Worm (Caenorhabditis elegans): ENCODE measurements around the gene T28D9.11.

ce11 chrII:6519703-6520102 is 27.9 kb upstream of the T28D9.11 start:
- TF ChIP-seq hlh-6 (tag; optimal IDR thresholded peaks at IDR 0.05) (no peak), hlh-8 (tag; optimal IDR thresholded peaks at IDR 0.05) (no peak), unc-86 (tag; optimal IDR thresholded peaks at IDR 0.05) (no peak), pha-4 (tag; optimal IDR thresholded peaks at IDR 0.05) (no peak)

Data from whole organism, late embryonic.